Fruit fly (Drosophila melanogaster) whole organism: ENCODE results near the gene CG34328.
A peak's percentile ranks its signal among the peaks of the same experiment; 100 is the strongest.

Source experiments
- CG8478 ChIP-seq: fragments of >200 bp; optimal IDR thresholded peaks from 2 replicates; lab custom pipeline; 2018; ENCODE audit warnings: inconsistent platforms
- Dll ChIP-seq: fragments of >200 bp; optimal IDR thresholded peaks from 2 replicates; lab custom pipeline; 2017
- EcR ChIP-seq, 2 experiments: fragments of >200 bp; optimal IDR thresholded peaks; 2 replicates each; lab custom pipeline; 2017; ENCODE audit warnings: missing biosample characterization in 2 of 2, missing genetic modification characterization in 2 of 2, missing genetic modification reagents in 2 of 2
- pan ChIP-seq: fragments of >200 bp; optimal IDR thresholded peaks from 2 replicates; lab custom pipeline; 2017
- psq ChIP-seq: fragments of >200 bp; optimal IDR thresholded peaks from 2 replicates; lab custom pipeline; 2017
- usp ChIP-seq: fragments of >200 bp; optimal IDR thresholded peaks from 2 replicates; lab custom pipeline; 2017; ENCODE audit warnings: missing biosample characterization, missing genetic modification characterization, mixed read lengths

CG34328 gene

dm6 chrX:18368644-18368998 lies 31.2 kb downstream of the CG34328 start:
- no peak for TF ChIP-seq Dll (lab: Kevin White, UChicago)
- no peak for TF ChIP-seq pan (lab: Kevin White, UChicago)
- no peak for TF ChIP-seq EcR (GFP tag; optimal IDR thresholded peaks at IDR 0.05; lab: Kevin White, UChicago)
- no peak for TF ChIP-seq CG8478 (lab: Kevin White, UChicago)
- no peak for TF ChIP-seq psq (lab: Kevin White, UChicago)
- TF ChIP-seq usp (GFP tag; lab: Kevin White, UChicago), result no peak

DNA sequence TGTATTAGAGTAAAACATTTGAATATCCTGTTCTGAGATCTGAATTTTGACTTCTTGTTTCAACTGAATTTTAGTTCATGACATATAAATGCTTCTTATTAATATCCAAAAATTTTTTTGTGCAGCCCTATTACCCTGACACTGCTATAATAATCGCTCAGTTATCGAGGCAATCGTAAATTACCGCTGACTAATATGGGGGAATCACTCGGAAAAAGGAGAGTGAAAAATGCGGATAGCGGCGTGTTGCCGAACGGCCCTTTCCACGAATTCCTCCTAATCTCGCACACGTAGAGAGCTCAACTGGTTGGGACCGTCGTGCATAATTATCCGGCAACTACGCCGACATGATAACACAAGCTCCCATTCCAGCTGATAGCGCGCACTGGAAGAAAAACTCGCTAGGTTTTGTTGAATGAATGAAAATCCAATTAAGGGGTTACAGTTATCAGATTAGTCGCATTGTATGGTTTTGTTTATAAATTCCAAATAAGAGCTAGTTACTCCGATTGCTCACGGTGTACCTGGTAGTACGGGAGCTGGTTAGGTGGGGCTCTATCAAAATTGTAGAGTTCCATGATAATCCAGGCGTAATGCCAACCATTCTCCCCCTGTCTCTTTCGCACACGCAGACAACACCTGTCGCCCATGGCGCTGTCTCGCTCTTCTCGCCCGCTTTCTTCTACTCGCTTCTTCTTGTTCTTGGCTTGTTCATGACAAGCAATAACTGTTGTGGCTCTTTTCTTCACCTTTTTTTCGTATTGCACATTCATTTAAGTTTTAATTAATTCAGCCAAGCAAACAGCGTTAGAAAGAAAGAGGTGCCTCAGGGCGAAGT lies 31.8 kb downstream of the CG34328 start:
- TF ChIP-seq CG8478 (lab: Kevin White, UChicago) (peak; percentile 40), usp (GFP tag; lab: Kevin White, UChicago) (no peak)

DNA sequence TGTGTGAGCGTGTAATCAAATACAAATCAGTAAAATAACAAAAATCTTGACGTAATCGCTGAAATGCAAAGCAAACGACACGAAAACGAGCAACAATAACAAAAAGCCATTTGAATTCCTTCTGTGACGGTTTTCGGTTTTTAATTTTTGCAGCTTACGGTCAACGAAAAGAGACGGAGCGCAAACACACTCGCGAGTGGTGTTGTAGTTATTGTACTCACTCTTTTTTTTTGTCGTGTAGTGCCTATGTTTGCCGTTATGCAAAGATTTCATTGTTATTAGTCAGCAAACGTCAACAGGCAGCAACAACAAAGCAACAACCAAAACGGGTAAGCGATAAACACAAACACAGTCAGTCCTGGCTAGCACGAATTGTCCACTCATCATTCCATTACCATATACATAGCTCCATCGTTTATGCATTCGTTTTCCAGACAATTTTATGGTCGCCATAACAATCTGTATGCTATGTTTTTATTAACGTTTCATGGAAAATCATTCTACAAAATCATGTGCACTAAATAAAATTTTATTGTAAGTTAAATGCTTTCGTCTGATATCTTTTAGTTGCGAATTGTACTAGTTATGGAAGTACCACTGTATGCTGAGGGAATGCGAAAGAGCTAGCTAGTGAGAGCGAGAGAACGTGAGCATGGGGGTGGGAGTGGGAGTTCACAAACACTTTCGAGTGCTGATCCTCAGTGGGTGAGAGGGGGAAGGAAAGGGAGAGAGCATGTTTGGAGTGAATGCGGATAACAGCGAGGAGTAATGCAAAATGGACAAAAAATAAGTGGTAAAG lies 32.8 kb downstream of the CG34328 start:
- TF ChIP-seq Dll (lab: Kevin White, UChicago) (no peak), CG8478 (lab: Kevin White, UChicago) (no peak), psq (lab: Kevin White, UChicago) (no peak), EcR (GFP tag; optimal IDR thresholded peaks at IDR 0.05; lab: Kevin White, UChicago) (no peak), usp (GFP tag; lab: Kevin White, UChicago) (no peak), pan (lab: Kevin White, UChicago) (no peak)

- TF ChIP-seq EcR (GFP tag; optimal IDR thresholded peaks at IDR 0.05; lab: Kevin White, UChicago) (no peak), CG8478 (lab: Kevin White, UChicago) (peak; percentile 71)
Observed at dm6 chrX:18366033-18366850, 33.6 kb downstream of the CG34328 start, which contains the start of gene CrebB. CrebB (plus strand) TSS chrX:18366357.

DNA sequence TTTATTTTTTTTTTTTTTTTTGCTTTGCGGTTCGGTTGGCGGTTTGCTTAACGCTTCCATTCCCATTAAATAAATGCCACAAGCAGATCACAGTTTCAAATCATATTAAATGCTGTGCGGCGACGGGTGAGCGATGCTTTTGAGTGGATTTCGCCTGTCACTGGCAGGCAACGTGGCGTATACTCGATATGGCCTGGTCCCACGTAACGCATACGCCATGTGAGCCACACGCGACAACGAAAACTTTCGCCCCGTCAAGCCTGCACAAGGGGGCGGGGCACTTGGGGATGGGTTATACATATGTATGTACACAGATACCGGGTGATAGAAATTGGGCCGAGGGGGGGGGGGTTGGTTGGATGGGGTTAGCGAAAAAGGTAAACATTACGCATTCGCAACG lies 34.9 kb downstream of the CG34328 start:
- no peak for TF ChIP-seq usp (GFP tag; lab: Kevin White, UChicago)
- TF ChIP-seq EcR (GFP tag; optimal IDR thresholded peaks at IDR 0.05; lab: Kevin White, UChicago), result no peak
- TF ChIP-seq Dll (lab: Kevin White, UChicago), result no peak
- no peak for TF ChIP-seq CG8478 (lab: Kevin White, UChicago)
- TF ChIP-seq psq (lab: Kevin White, UChicago), result no peak
- TF ChIP-seq pan (lab: Kevin White, UChicago), result no peak

DNA sequence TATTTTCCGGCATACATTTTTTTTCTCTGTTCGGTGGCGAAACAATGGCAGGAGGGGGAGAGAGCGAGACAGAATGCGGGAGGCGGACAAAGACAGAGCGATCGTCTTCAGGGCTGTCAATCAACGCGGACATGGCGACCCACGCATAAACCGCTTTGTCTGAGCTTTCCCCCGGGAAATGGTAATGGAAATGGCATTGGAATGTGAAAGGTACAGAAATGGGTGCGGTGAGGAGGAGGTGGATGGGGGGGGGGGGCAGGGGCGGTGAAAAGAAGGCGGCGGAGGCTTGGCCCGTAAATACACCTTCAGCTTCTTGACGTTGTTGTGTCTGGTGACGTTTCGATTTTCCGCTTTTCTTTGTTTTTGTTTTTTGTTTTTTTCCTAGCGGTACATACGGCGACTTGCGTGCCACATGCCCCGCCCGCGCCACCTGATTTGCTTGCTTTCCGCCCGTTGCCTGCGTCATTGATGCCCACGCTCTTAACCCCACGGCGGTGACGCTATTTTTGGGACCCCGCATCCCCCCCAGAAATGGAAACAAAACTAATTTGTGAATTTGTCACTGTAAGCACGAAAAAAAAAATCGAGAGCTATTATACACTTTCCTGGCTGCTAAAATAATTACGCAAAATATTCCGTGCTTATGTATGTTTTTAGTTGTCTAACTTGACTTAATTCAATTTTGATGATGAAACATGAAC lies 35.7 kb downstream of the CG34328 start:
- TF ChIP-seq CG8478 (lab: Kevin White, UChicago) (no peak), psq (lab: Kevin White, UChicago) (no peak), EcR (GFP tag; optimal IDR thresholded peaks at IDR 0.05; lab: Kevin White, UChicago) (no peak), pan (lab: Kevin White, UChicago) (no peak), Dll (lab: Kevin White, UChicago) (no peak)

- TF ChIP-seq psq (lab: Kevin White, UChicago), result no peak
- TF ChIP-seq EcR (GFP tag; optimal IDR thresholded peaks at IDR 0.05; lab: Kevin White, UChicago), result no peak
- no peak for TF ChIP-seq CG8478 (lab: Kevin White, UChicago)
- TF ChIP-seq pan (lab: Kevin White, UChicago), result no peak
- no peak for TF ChIP-seq Dll (lab: Kevin White, UChicago)
- no peak for TF ChIP-seq usp (GFP tag; lab: Kevin White, UChicago)
Observed at dm6 chrX:18363423-18363822, 36.4 kb downstream of the CG34328 start.

- no peak for TF ChIP-seq EcR (GFP tag; optimal IDR thresholded peaks at IDR 0.05; lab: Kevin White, UChicago)
- TF ChIP-seq pan (lab: Kevin White, UChicago), result no peak
- TF ChIP-seq psq (lab: Kevin White, UChicago), result no peak
- no peak for TF ChIP-seq CG8478 (lab: Kevin White, UChicago)
- TF ChIP-seq Dll (lab: Kevin White, UChicago), result no peak
- no peak for TF ChIP-seq usp (GFP tag; lab: Kevin White, UChicago)
Observed at dm6 chrX:18358352-18358931, 41.4 kb downstream of the CG34328 start, which contains the start of gene CG6106. CG6106 (plus strand) TSS chrX:18358881.

DNA sequence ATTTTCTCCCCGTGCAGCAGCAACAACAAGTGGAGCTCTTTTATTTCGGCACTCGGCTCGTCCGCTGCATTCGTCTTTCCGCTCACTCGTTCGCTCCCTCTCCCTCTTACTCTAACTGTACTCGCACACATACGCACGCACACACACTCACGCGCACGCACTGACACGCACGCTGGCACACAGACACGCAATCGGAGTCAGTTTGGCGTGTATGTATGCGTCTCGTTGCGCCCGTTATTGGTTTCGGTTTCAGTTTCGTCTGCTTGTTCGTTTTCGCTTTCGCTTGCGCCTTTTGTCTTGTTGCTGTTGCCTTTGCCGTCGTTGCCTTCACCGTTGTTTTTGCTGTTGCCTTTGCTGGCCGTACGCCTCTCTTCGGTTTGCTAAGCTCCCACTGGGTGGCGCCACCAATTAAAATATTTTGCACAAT lies 42.1 kb downstream of the CG34328 start:
- TF ChIP-seq pan (lab: Kevin White, UChicago), result no peak
- no peak for TF ChIP-seq usp (GFP tag; lab: Kevin White, UChicago)
- no peak for TF ChIP-seq psq (lab: Kevin White, UChicago)
- no peak for TF ChIP-seq EcR (GFP tag; optimal IDR thresholded peaks at IDR 0.05; lab: Kevin White, UChicago)

- TF ChIP-seq Dll (lab: Kevin White, UChicago), result no peak
- no peak for TF ChIP-seq CG8478 (lab: Kevin White, UChicago)
- no peak for TF ChIP-seq usp (GFP tag; lab: Kevin White, UChicago)
- no peak for TF ChIP-seq psq (lab: Kevin White, UChicago)
- no peak for TF ChIP-seq EcR (GFP tag; optimal IDR thresholded peaks at IDR 0.05; lab: Kevin White, UChicago)
- no peak for TF ChIP-seq pan (lab: Kevin White, UChicago)
Observed at dm6 chrX:18356141-18356600, 43.7 kb downstream of the CG34328 start, which contains the start of gene kairos. kairos (minus strand) TSS chrX:18356191.
